Worm (Caenorhabditis elegans) whole organism, young adult: ENCODE data around the gene C50F4.9.
A peak's percentile ranks its signal among the peaks of the same experiment; 100 is the strongest.

Experiments used
- B0261.1 ChIP-seq: sonication (generic microtip); optimal IDR thresholded peaks from 2 replicates; lab custom pipeline; 2016; ENCODE audit warnings: mild to moderate bottlenecking, missing genetic modification characterization, moderate library complexity, missing compliant biosample characterization
- C06A6.2 ChIP-seq: fragments of 200-800 bp; sonication (Bioruptor generic); conservative IDR thresholded peaks from 2 replicates; pipeline ENCODE4 v1.3.6; 2022; ENCODE audit warnings: missing genetic modification characterization, missing compliant biosample characterization
- D2030.7 ChIP-seq: fragments of 200-800 bp; sonication (Bioruptor generic); IDR thresholded peaks from 2 replicates; pipeline ENCODE4 v1.3.6; 2022; ENCODE audit warnings: missing genetic modification reagents, missing genetic modification characterization, missing compliant biosample characterization
- F10E7.11 ChIP-seq: sonication (generic microtip); optimal IDR thresholded peaks from 2 replicates; lab custom pipeline; 2017; ENCODE audit warnings: mild to moderate bottlenecking, missing genetic modification characterization, moderate library complexity, missing compliant biosample characterization
- F23B12.7 ChIP-seq: sonication (generic microtip); optimal IDR thresholded peaks from 2 replicates; lab custom pipeline; 2017; ENCODE audit warnings: missing genetic modification characterization, mild to moderate bottlenecking, missing compliant biosample characterization, antibody characterized with exemption, moderate library complexity; ENCODE audit not compliant: insufficient read depth
- F37B4.10 ChIP-seq: fragments of 200-800 bp; sonication (Bioruptor generic); IDR thresholded peaks from 2 replicates; pipeline ENCODE4 v1.3.6; 2022; ENCODE audit warnings: missing genetic modification characterization, missing compliant biosample characterization
- F39B2.1 ChIP-seq: fragments of 200-800 bp; sonication (Bioruptor generic); IDR thresholded peaks from 2 replicates; pipeline ENCODE4 v1.3.6; 2022; ENCODE audit warnings: missing genetic modification reagents, missing genetic modification characterization, missing compliant biosample characterization
- F55B11.4 ChIP-seq: sonication (generic microtip); optimal IDR thresholded peaks from 2 replicates; lab custom pipeline; 2016; ENCODE audit warnings: missing compliant biosample characterization, missing genetic modification characterization, borderline replicate concordance; ENCODE audit not compliant: insufficient read depth
- T07F8.4 ChIP-seq: sonication (generic microtip); optimal IDR thresholded peaks from 2 replicates; lab custom pipeline; 2016; ENCODE audit warnings: mild to moderate bottlenecking, missing genetic modification characterization, moderate library complexity, missing compliant biosample characterization
- Y53F4B.3 ChIP-seq: fragments of 200-800 bp; sonication (Bioruptor generic); IDR thresholded peaks from 2 replicates; pipeline ENCODE4 v1.3.6; 2022; ENCODE audit warnings: missing genetic modification reagents, missing genetic modification characterization, missing compliant biosample characterization
- aptf-2 ChIP-seq: fragments of 200-800 bp; sonication (Bioruptor generic); conservative IDR thresholded peaks from 2 replicates; pipeline ENCODE4 v1.3.6; 2022; ENCODE audit warnings: missing genetic modification reagents, missing genetic modification characterization, missing compliant biosample characterization
- athp-1 ChIP-seq: sonication (generic microtip); optimal IDR thresholded peaks from 2 replicates; lab custom pipeline; 2017; ENCODE audit warnings: mild to moderate bottlenecking, missing genetic modification characterization, missing compliant biosample characterization
- ccch-3 ChIP-seq: fragments of 200-800 bp; sonication (Bioruptor generic); optimal IDR thresholded peaks from 2 replicates; lab custom pipeline; 2018; ENCODE audit warnings: mild to moderate bottlenecking, missing genetic modification characterization, missing compliant biosample characterization
- cebp-1 ChIP-seq, 2 experiments: fragments of 200-800 bp in 1 of 2; sonication (Bioruptor generic) in 1 of 2; sonication (generic microtip) in 1 of 2; IDR thresholded peaks in 1 of 2; optimal IDR thresholded peaks in 1 of 2; 2 replicates each; pipeline versions ENCODE4 v1.3.6 to Lab custom; 2017 to 2022; ENCODE audit warnings: missing compliant biosample characterization in 2 of 2, missing genetic modification characterization in 2 of 2, mild to moderate bottlenecking in 1 of 2, missing genetic modification reagents in 1 of 2, moderate library complexity in 1 of 2
- ceh-40 ChIP-seq: fragments of 200-800 bp; sonication (Bioruptor generic); IDR thresholded peaks from 2 replicates; pipeline ENCODE4 v1.3.6; 2022; ENCODE audit warnings: missing genetic modification characterization, missing compliant biosample characterization
- die-1 ChIP-seq: sonication (generic microtip); optimal IDR thresholded peaks from 2 replicates; lab custom pipeline; 2016; ENCODE audit warnings: missing genotype, mild to moderate bottlenecking, missing genetic modification characterization, missing compliant biosample characterization
- efl-1 ChIP-seq: fragments of 150-350 bp; optimal IDR thresholded peaks from 2 replicates; lab custom pipeline; 2014; ENCODE audit warnings: missing biosample characterization, missing genetic modification reagents, missing genetic modification characterization
- egl-18 ChIP-seq: fragments of 200-800 bp; sonication (Bioruptor generic); IDR thresholded peaks from 2 replicates; pipeline ENCODE4 v1.3.6; 2022; ENCODE audit warnings: missing genetic modification reagents, missing genetic modification characterization, missing compliant biosample characterization
- egl-44 ChIP-seq: fragments of 200-800 bp; sonication (Bioruptor generic); IDR thresholded peaks from 2 replicates; pipeline ENCODE4 v1.3.6; 2022; ENCODE audit warnings: missing genetic modification reagents, missing genetic modification characterization, missing compliant biosample characterization
- egrh-3 ChIP-seq: fragments of 200-800 bp; sonication (Bioruptor generic); IDR thresholded peaks from 2 replicates; pipeline ENCODE4 v1.3.6; 2022; ENCODE audit warnings: missing genetic modification reagents, missing genetic modification characterization, missing compliant biosample characterization
- fkh-3 ChIP-seq: sonication (generic microtip); optimal IDR thresholded peaks from 2 replicates; lab custom pipeline; 2016; ENCODE audit warnings: mild to moderate bottlenecking, missing genetic modification characterization, missing compliant biosample characterization
- hmg-20 ChIP-seq: fragments of 200-800 bp; sonication (Bioruptor generic); IDR thresholded peaks from 2 replicates; pipeline ENCODE4 v1.3.6; 2022; ENCODE audit warnings: missing genetic modification reagents, missing genetic modification characterization, missing compliant biosample characterization
- hsf-1 ChIP-seq: fragments of 200-800 bp; sonication (Bioruptor generic); IDR thresholded peaks from 2 replicates; pipeline ENCODE4 v1.3.6; 2022; ENCODE audit warnings: missing genetic modification reagents, missing genetic modification characterization, missing compliant biosample characterization
- let-607 ChIP-seq, 2 experiments: fragments of 200-800 bp in 1 of 2; sonication (Bioruptor generic) in 1 of 2; sonication (generic microtip) in 1 of 2; optimal IDR thresholded peaks; 2 replicates each; lab custom pipeline; 2016 to 2018; ENCODE audit warnings: mild to moderate bottlenecking in 2 of 2, missing compliant biosample characterization in 2 of 2, missing genetic modification characterization in 2 of 2, moderate library complexity in 2 of 2, missing genotype in 1 of 2
- lin-26 ChIP-seq: fragments of 200-800 bp; sonication (Bioruptor generic); IDR thresholded peaks from 2 replicates; pipeline ENCODE4 v1.3.6; 2022; ENCODE audit warnings: missing genetic modification reagents, missing genetic modification characterization, missing compliant biosample characterization
- lin-35 ChIP-seq, 3 experiments: fragments of 150-350 bp in 2 of 3; sonication (generic microtip) in 1 of 3; optimal IDR thresholded peaks; 2 replicates each; lab custom pipeline; 2014 to 2018; ENCODE audit warnings: missing biosample characterization in 3 of 3, missing genetic modification characterization in 3 of 3, missing genetic modification reagents in 3 of 3
- lin-40 ChIP-seq: sonication (generic microtip); optimal IDR thresholded peaks from 2 replicates; lab custom pipeline; 2016; ENCODE audit warnings: missing genetic modification characterization, mild to moderate bottlenecking, missing compliant biosample characterization, missing genotype, missing genetic modification reagents
- lin-54 ChIP-seq: fragments of 200-800 bp; sonication (Bioruptor generic); optimal IDR thresholded peaks from 2 replicates; lab custom pipeline; 2018; ENCODE audit warnings: mild to moderate bottlenecking, missing genetic modification characterization, missing compliant biosample characterization
- madf-10 ChIP-seq: sonication (generic microtip); optimal IDR thresholded peaks from 2 replicates; lab custom pipeline; 2016; ENCODE audit warnings: mild to moderate bottlenecking, missing genetic modification characterization, missing compliant biosample characterization
- madf-3 ChIP-seq: fragments of 200-800 bp; sonication (Bioruptor generic); IDR thresholded peaks from 2 replicates; pipeline ENCODE4 v1.3.6; 2022; ENCODE audit warnings: missing genetic modification reagents, missing genetic modification characterization, missing compliant biosample characterization
- madf-6 ChIP-seq: fragments of 200-800 bp; sonication (Bioruptor generic); IDR thresholded peaks from 2 replicates; pipeline ENCODE4 v1.3.6; 2022; ENCODE audit warnings: missing genetic modification reagents, missing genetic modification characterization, missing compliant biosample characterization
- mel-28 ChIP-seq: sonication (generic microtip); optimal IDR thresholded peaks from 2 replicates; lab custom pipeline; 2016; ENCODE audit warnings: borderline replicate concordance, mild to moderate bottlenecking, missing genetic modification characterization, missing compliant biosample characterization
- nfyb-1 ChIP-seq: fragments of 200-800 bp; sonication (Bioruptor generic); IDR thresholded peaks from 2 replicates; pipeline ENCODE4 v1.3.6; 2022; ENCODE audit warnings: missing genetic modification reagents, missing genetic modification characterization, missing compliant biosample characterization
- nhr-80 ChIP-seq: sonication (generic microtip); optimal IDR thresholded peaks from 2 replicates; lab custom pipeline; 2016; ENCODE audit warnings: missing genetic modification characterization, missing compliant biosample characterization
- rcor-1 ChIP-seq: fragments of 200-800 bp; sonication (Bioruptor generic); IDR thresholded peaks from 2 replicates; pipeline ENCODE4 v1.3.6; 2022; ENCODE audit warnings: missing genetic modification reagents, missing genetic modification characterization, missing compliant biosample characterization
- rec-8 ChIP-seq, 2 experiments: sonication (generic microtip); optimal IDR thresholded peaks; 2 replicates each; lab custom pipeline; 2016; ENCODE audit warnings: mild to moderate bottlenecking in 2 of 2, missing genetic modification characterization in 2 of 2, missing genetic modification reagents in 2 of 2, missing genotype in 2 of 2, missing biosample characterization in 1 of 2, missing compliant biosample characterization in 1 of 2, moderate library complexity in 1 of 2
- repo-1 ChIP-seq: sonication (generic microtip); optimal IDR thresholded peaks from 2 replicates; lab custom pipeline; 2017; ENCODE audit warnings: mild to moderate bottlenecking, missing genetic modification characterization, missing compliant biosample characterization
- sdz-38 ChIP-seq: sonication (generic microtip); optimal IDR thresholded peaks from 2 replicates; lab custom pipeline; 2016; ENCODE audit warnings: missing genotype, missing genetic modification characterization, missing compliant biosample characterization
- snpc-1.3 ChIP-seq: sonication (generic microtip); optimal IDR thresholded peaks from 2 replicates; lab custom pipeline; 2017; ENCODE audit warnings: missing genetic modification characterization, mild to moderate bottlenecking, missing compliant biosample characterization, antibody characterized with exemption, moderate library complexity, missing genotype, missing genetic modification reagents; ENCODE audit not compliant: insufficient read depth
- somi-1 ChIP-seq: fragments of 200-800 bp; sonication (Bioruptor generic); optimal IDR thresholded peaks from 2 replicates; lab custom pipeline; 2018; ENCODE audit warnings: mild to moderate bottlenecking, missing genetic modification characterization, missing compliant biosample characterization
- tbp1 ChIP-seq: fragments of 200-800 bp; sonication (Bioruptor generic); optimal IDR thresholded peaks from 2 replicates; lab custom pipeline; 2018; ENCODE audit warnings: mild to moderate bottlenecking, missing genetic modification characterization, missing compliant biosample characterization
- tlf-1 ChIP-seq: fragments of 200-800 bp; sonication (Bioruptor generic); optimal IDR thresholded peaks from 2 replicates; lab custom pipeline; 2018; ENCODE audit warnings: mild to moderate bottlenecking, missing genetic modification characterization, missing compliant biosample characterization
- unc-130 ChIP-seq: sonication (generic microtip); optimal IDR thresholded peaks from 2 replicates; lab custom pipeline; 2016; ENCODE audit warnings: missing genetic modification reagents, missing genetic modification characterization, missing compliant biosample characterization
- zfh-2 ChIP-seq: fragments of 200-800 bp; sonication (Bioruptor generic); conservative IDR thresholded peaks from 2 replicates; pipeline ENCODE4 v1.3.6; 2022; ENCODE audit warnings: missing genetic modification reagents, missing genetic modification characterization, missing compliant biosample characterization
- ztf-25 ChIP-seq: fragments of 200-800 bp; sonication (Bioruptor generic); IDR thresholded peaks from 2 replicates; pipeline ENCODE4 v1.3.6; 2022; ENCODE audit warnings: missing genetic modification reagents, missing genetic modification characterization, missing compliant biosample characterization
- ztf-6 ChIP-seq: fragments of 200-800 bp; sonication (Bioruptor generic); IDR thresholded peaks from 2 replicates; pipeline ENCODE4 v1.3.6; 2022; ENCODE audit warnings: missing genetic modification reagents, missing genetic modification characterization, missing compliant biosample characterization

The C50F4.9 gene

ce11 chrV:9549459-9549858 is 25.5 kb upstream of the C50F4.9 start, which contains the start of gene nstp-10 (continued):
- TF ChIP-seq athp-1 (peak; percentile 88), Y53F4B.3 (GFP tag; lab: Robert Waterston, UW) (peak; percentile 83), hsf-1 (GFP tag; lab: Robert Waterston, UW) (peak; percentile 75; the same call in 1 of the 2 replicates), cebp-1 (GFP tag; IDR thresholded peaks at IDR 0.05; lab: Robert Waterston, UW) (0 out of 2 replicates have a peak, but pooled peaks have one; percentile 17), cebp-1 (tag; optimal IDR thresholded peaks at IDR 0.05; lab: Kevin White, UChicago) (peak; percentile 48), rcor-1 (GFP tag; lab: Robert Waterston, UW) (peak; percentile 89), F23B12.7 (tag; lab: Kevin White, UChicago) (peak; percentile 85), C06A6.2 (GFP tag; lab: Robert Waterston, UW) (no peak), nhr-80 (tag; lab: Kevin White, UChicago) (no peak), lin-40 (peak; percentile 28), ztf-25 (GFP tag; lab: Robert Waterston, UW) (0 out of 2 replicates have a peak, but pooled peaks have one; percentile 75), egl-44 (GFP tag; lab: Robert Waterston, UW) (no peak), tlf-1 (GFP tag; lab: Kevin White, UChicago) (peak; percentile 89), ztf-6 (GFP tag; lab: Robert Waterston, UW) (no peak), fkh-3 (tag; lab: Kevin White, UChicago) (no peak), lin-35 (GFP tag; optimal IDR thresholded peaks at IDR 0.05; lab: Kevin White, UChicago) (peak in 1 of 3 experiments; percentile 8), tbp1 (GFP tag; lab: Kevin White, UChicago) (peak; percentile 72), F10E7.11 (tag; lab: Kevin White, UChicago) (no peak), repo-1 (tag; lab: Kevin White, UChicago) (no peak), lin-54 (peak; percentile 86), mel-28 (tag; lab: Kevin White, UChicago) (no peak), nfyb-1 (GFP tag; lab: Robert Waterston, UW) (peak; percentile 77), efl-1 (GFP tag; lab: Kevin White, UChicago) (peak; percentile 88), ccch-3 (GFP tag; lab: Kevin White, UChicago) (no peak), somi-1 (GFP tag; lab: Kevin White, UChicago) (no peak), T07F8.4 (tag; lab: Kevin White, UChicago) (no peak), zfh-2 (GFP tag; lab: Robert Waterston, UW) (no peak), lin-26 (GFP tag; lab: Robert Waterston, UW) (peak; percentile 72; the same call in 1 of the 2 replicates), D2030.7 (GFP tag; lab: Robert Waterston, UW) (peak; percentile 97), egrh-3 (GFP tag; lab: Robert Waterston, UW) (no peak)

- peak; percentile 95 for TF ChIP-seq madf-10 (tag; lab: Kevin White, UChicago)
- peak; percentile 93 for TF ChIP-seq madf-3 (GFP tag; lab: Robert Waterston, UW)
- peak; percentile 26 for TF ChIP-seq snpc-1.3
- peak; percentile 98 for TF ChIP-seq somi-1 (GFP tag; lab: Kevin White, UChicago)
- no peak for TF ChIP-seq ceh-40 (GFP tag; lab: Robert Waterston, UW)
- peak; percentile 93 to 95 for TF ChIP-seq let-607 (tag; optimal IDR thresholded peaks at IDR 0.05; lab: Kevin White, UChicago)
- no peak for TF ChIP-seq unc-130
- peak; percentile 29 for TF ChIP-seq B0261.1 (tag; lab: Kevin White, UChicago)
- no peak for TF ChIP-seq rec-8 (tag; optimal IDR thresholded peaks at IDR 0.05; lab: Kevin White, UChicago)
- TF ChIP-seq egl-18 = peak; percentile 96
- peak; percentile 33; the same call in 1 of the 2 replicates for TF ChIP-seq madf-6
- TF ChIP-seq F39B2.1 (GFP tag; lab: Robert Waterston, UW) = peak; percentile 100
- no peak for TF ChIP-seq F55B11.4
- TF ChIP-seq F37B4.10 (GFP tag; lab: Robert Waterston, UW) = peak; percentile 95
- peak; percentile 90 for TF ChIP-seq rcor-1 (GFP tag; lab: Robert Waterston, UW)
- TF ChIP-seq hmg-20 (GFP tag; lab: Robert Waterston, UW) = peak; percentile 71; the same call in 1 of the 2 replicates
- TF ChIP-seq zfh-2 (GFP tag; lab: Robert Waterston, UW) = peak; percentile 96
- no peak for TF ChIP-seq aptf-2 (GFP tag; lab: Robert Waterston, UW)
- no peak for TF ChIP-seq sdz-38 (tag; lab: Kevin White, UChicago)
- TF ChIP-seq die-1 (tag; lab: Kevin White, UChicago) = peak; percentile 65
Measured at ce11 chrV:9546860-9547269, 22.9 kb upstream of the C50F4.9 start, which contains the start of gene his-37. Gene his-37, plus strand, starts transcription at chrV:9547105.
